Worm (Caenorhabditis elegans) whole organism, L3 larva: ENCODE data around the gene F17C11.22.
A peak's percentile ranks its signal among the peaks of the same experiment; 100 is the strongest.

Experiments used
- R02D3.7 ChIP-seq: fragments of 150-350 bp; optimal IDR thresholded peaks from 2 replicates; lab custom pipeline; 2014; ENCODE audit warnings: missing biosample characterization, missing genetic modification characterization
- ZK546.5 ChIP-seq: sonication (generic microtip); optimal IDR thresholded peaks from 2 replicates; lab custom pipeline; 2017; ENCODE audit warnings: missing biosample characterization, missing genetic modification characterization
- aly-2 ChIP-seq: fragments of 150-350 bp; optimal IDR thresholded peaks from 2 replicates; lab custom pipeline; 2014; ENCODE audit warnings: missing biosample characterization, missing genetic modification characterization
- ama-1 ChIP-seq: fragments of 150-350 bp; optimal IDR thresholded peaks from 2 replicates; lab custom pipeline; 2018
- ceh-16 ChIP-seq: sonication (generic microtip); optimal IDR thresholded peaks from 2 replicates; lab custom pipeline; 2017; ENCODE audit warnings: missing biosample characterization, missing genetic modification characterization
- ceh-28 ChIP-seq: fragments of 150-350 bp; optimal IDR thresholded peaks from 2 replicates; lab custom pipeline; 2014; ENCODE audit warnings: missing biosample characterization, missing genetic modification reagents, missing genetic modification characterization
- ceh-82 ChIP-seq: fragments of 150-350 bp; optimal IDR thresholded peaks from 2 replicates; lab custom pipeline; 2014; ENCODE audit warnings: missing biosample characterization, missing genetic modification characterization
- ceh-9 ChIP-seq: sonication (generic microtip); optimal IDR thresholded peaks from 2 replicates; lab custom pipeline; 2018; ENCODE audit warnings: missing biosample characterization, missing genetic modification characterization
- daf-12 ChIP-seq: fragments of 150-350 bp; optimal IDR thresholded peaks from 2 replicates; lab custom pipeline; 2014; ENCODE audit warnings: missing biosample characterization, missing genetic modification reagents, missing genetic modification characterization
- egl-27 ChIP-seq: sonication (generic microtip); optimal IDR thresholded peaks from 4 replicates; lab custom pipeline; 2017; ENCODE audit warnings: missing biosample characterization, missing genetic modification reagents, missing genetic modification characterization
- elt-1 ChIP-seq: fragments of 150-350 bp; optimal IDR thresholded peaks from 2 replicates; lab custom pipeline; 2014; ENCODE audit warnings: missing biosample characterization, missing genetic modification characterization
- elt-3 ChIP-seq, 3 experiments: fragments of 150-350 bp in 1 of 3; sonication (generic microtip) in 2 of 3; optimal IDR thresholded peaks; 2 replicates in 2 of 3; 4 replicates in 1 of 3; lab custom pipeline; 2014 to 2017; ENCODE audit warnings: missing biosample characterization in 3 of 3, missing genetic modification characterization in 3 of 3
- eor-1 ChIP-seq, 2 experiments: fragments of 150-350 bp; optimal IDR thresholded peaks; 2 replicates each; lab custom pipeline; 2014 to 2018; ENCODE audit warnings: missing biosample characterization in 2 of 2, missing genetic modification characterization in 2 of 2
- fkh-10 ChIP-seq: sonication (generic microtip); optimal IDR thresholded peaks from 2 replicates; lab custom pipeline; 2017; ENCODE audit warnings: missing biosample characterization, missing genetic modification reagents, missing genetic modification characterization
- hmg-11 ChIP-seq: sonication (generic microtip); optimal IDR thresholded peaks from 2 replicates; lab custom pipeline; 2016; ENCODE audit warnings: missing genetic modification characterization, missing compliant biosample characterization
- jun-1 ChIP-seq: fragments of 150-350 bp; optimal IDR thresholded peaks from 2 replicates; lab custom pipeline; 2014; ENCODE audit warnings: missing biosample characterization, missing genetic modification reagents, missing genetic modification characterization
- lin-15B ChIP-seq: fragments of 150-350 bp; optimal IDR thresholded peaks from 2 replicates; lab custom pipeline; 2014; ENCODE audit warnings: missing biosample characterization, missing genetic modification characterization
- lin-39 ChIP-seq: fragments of 150-350 bp; optimal IDR thresholded peaks from 2 replicates; lab custom pipeline; 2018; ENCODE audit warnings: missing biosample characterization, missing genetic modification reagents, missing genetic modification characterization
- lsy-12 ChIP-seq: sonication (generic microtip); optimal IDR thresholded peaks from 2 replicates; lab custom pipeline; 2016; ENCODE audit warnings: mild to moderate bottlenecking, missing genetic modification characterization, missing compliant biosample characterization
- mdl-1 ChIP-seq: fragments of 150-350 bp; optimal IDR thresholded peaks from 2 replicates; lab custom pipeline; 2014; ENCODE audit warnings: missing biosample characterization, missing genetic modification characterization
- mml-1 ChIP-seq: fragments of 150-350 bp; sonication (generic microtip); optimal IDR thresholded peaks from 3 replicates; lab custom pipeline; 2014; ENCODE audit warnings: missing biosample characterization, missing genetic modification characterization
- nhr-23 ChIP-seq: fragments of 150-350 bp; optimal IDR thresholded peaks from 2 replicates; lab custom pipeline; 2014; ENCODE audit warnings: missing biosample characterization, missing genetic modification reagents, missing genetic modification characterization
- nhr-237 ChIP-seq: fragments of 150-350 bp; optimal IDR thresholded peaks from 2 replicates; lab custom pipeline; 2014; ENCODE audit warnings: missing biosample characterization, missing genetic modification characterization
- nhr-25 ChIP-seq: sonication (generic microtip); optimal IDR thresholded peaks from 2 replicates; lab custom pipeline; 2017; ENCODE audit warnings: missing biosample characterization, missing genetic modification characterization
- nhr-28 ChIP-seq: fragments of 150-350 bp; optimal IDR thresholded peaks from 2 replicates; lab custom pipeline; 2014; ENCODE audit warnings: missing biosample characterization, missing genetic modification characterization
- nhr-67 ChIP-seq: fragments of 150-350 bp; optimal IDR thresholded peaks from 2 replicates; lab custom pipeline; 2014; ENCODE audit warnings: missing biosample characterization, missing genetic modification characterization
- nhr-76 ChIP-seq: fragments of 150-350 bp; sonication (generic microtip); optimal IDR thresholded peaks from 5 replicates; lab custom pipeline; 2014; ENCODE audit warnings: missing biosample characterization, missing genetic modification characterization
- nhr-77 ChIP-seq: fragments of 150-350 bp; optimal IDR thresholded peaks from 2 replicates; lab custom pipeline; 2014; ENCODE audit warnings: missing biosample characterization, missing genetic modification characterization
- pqm-1 ChIP-seq: fragments of 150-350 bp; optimal IDR thresholded peaks from 2 replicates; lab custom pipeline; 2017; ENCODE audit warnings: missing biosample characterization, missing genetic modification characterization, inconsistent platforms
- sea-2 ChIP-seq: fragments of 150-350 bp; sonication (generic microtip); optimal IDR thresholded peaks from 4 replicates; lab custom pipeline; 2014; ENCODE audit warnings: missing biosample characterization, missing genetic modification reagents, missing genetic modification characterization
- snpc-4 ChIP-seq: fragments of 150-350 bp; optimal IDR thresholded peaks from 2 replicates; lab custom pipeline; 2014; ENCODE audit warnings: missing biosample characterization, missing genetic modification characterization
- tbx-2 ChIP-seq: sonication (generic microtip); optimal IDR thresholded peaks from 2 replicates; lab custom pipeline; 2016; ENCODE audit warnings: mild to moderate bottlenecking, missing genetic modification characterization, missing compliant biosample characterization
- unc-39 ChIP-seq: sonication (generic microtip); optimal IDR thresholded peaks from 4 replicates; lab custom pipeline; 2017; ENCODE audit warnings: missing biosample characterization, missing genetic modification characterization
- unc-62 ChIP-seq: fragments of 150-350 bp; sonication (generic microtip); optimal IDR thresholded peaks from 4 replicates; lab custom pipeline; 2014; ENCODE audit warnings: missing biosample characterization, missing genetic modification reagents, missing genetic modification characterization
- zag-1 ChIP-seq: fragments of 150-350 bp; optimal IDR thresholded peaks from 2 replicates; lab custom pipeline; 2014; ENCODE audit warnings: missing biosample characterization, missing genetic modification characterization
- ztf-11 ChIP-seq: fragments of 150-350 bp; optimal IDR thresholded peaks from 2 replicates; lab custom pipeline; 2014; ENCODE audit warnings: missing biosample characterization, missing genetic modification characterization
- ztf-4 ChIP-seq: fragments of 150-350 bp; optimal IDR thresholded peaks from 2 replicates; lab custom pipeline; 2014; ENCODE audit warnings: missing biosample characterization, missing genetic modification characterization

F17C11.22 gene

ce11 chrV:10949511-10949910, 20.5 kb downstream of the F17C11.22 start, which contains the start of gene col-153:
Gene col-153, plus strand, starts transcription at chrV:10949811.
- TF ChIP-seq ama-1 (lab: Kevin White, UChicago) (no peak), unc-62 (GFP tag; lab: Kevin White, UChicago) (no peak), elt-3 (tag; optimal IDR thresholded peaks at IDR 0.05; lab: Kevin White, UChicago) (no peak), snpc-4 (tag; lab: Kevin White, UChicago) (no peak), nhr-237 (tag; lab: Kevin White, UChicago) (no peak), nhr-28 (tag; lab: Kevin White, UChicago) (no peak), ceh-28 (tag; lab: Kevin White, UChicago) (no peak)

ce11 chrV:10947930-10948329, 22.0 kb downstream of the F17C11.22 start, which contains the start of gene F17C11.2:
Gene F17C11.2, plus strand, starts transcription at chrV:10948230.
- no peak for TF ChIP-seq ceh-9 (tag; lab: Kevin White, UChicago)
- TF ChIP-seq hmg-11 (tag; lab: Kevin White, UChicago): no peak
- TF ChIP-seq ceh-82 (tag; lab: Kevin White, UChicago): no peak
- TF ChIP-seq lin-15B (tag; lab: Kevin White, UChicago): no peak
- TF ChIP-seq sea-2 (GFP tag; lab: Kevin White, UChicago): no peak
- TF ChIP-seq ama-1 (lab: Kevin White, UChicago): no peak
- no peak for TF ChIP-seq ztf-4 (tag; lab: Kevin White, UChicago)
- no peak for TF ChIP-seq lin-39 (tag; lab: Kevin White, UChicago)
- no peak for TF ChIP-seq tbx-2 (tag; lab: Kevin White, UChicago)
- TF ChIP-seq mml-1 (tag; lab: Kevin White, UChicago): no peak
- TF ChIP-seq eor-1 (tag; optimal IDR thresholded peaks at IDR 0.05; lab: Kevin White, UChicago): no peak
- no peak for TF ChIP-seq ZK546.5
- TF ChIP-seq nhr-25 (tag; lab: Kevin White, UChicago): no peak
- TF ChIP-seq, all 47 proteins: peak for 0

- TF ChIP-seq fkh-10 (GFP tag; lab: Kevin White, UChicago) (no peak), nhr-23 (tag; lab: Kevin White, UChicago) (no peak), ztf-11 (tag; lab: Kevin White, UChicago) (no peak), eor-1 (tag; optimal IDR thresholded peaks at IDR 0.05; lab: Kevin White, UChicago) (no peak), unc-39 (no peak), daf-12 (tag; lab: Kevin White, UChicago) (no peak), nhr-67 (no peak)
These were observed 22.8 kb downstream of the F17C11.22 start for ce11 chrV:10947210-10947609.

ce11 chrV:10944903-10945302, 25.1 kb downstream of the F17C11.22 start:
- TF ChIP-seq snpc-4 (tag; lab: Kevin White, UChicago) (no peak), fkh-10 (GFP tag; lab: Kevin White, UChicago) (peak; percentile 74)

- TF ChIP-seq unc-39 (no peak), daf-12 (tag; lab: Kevin White, UChicago) (no peak), nhr-67 (no peak), snpc-4 (tag; lab: Kevin White, UChicago) (no peak), ceh-28 (tag; lab: Kevin White, UChicago) (no peak), ceh-82 (tag; lab: Kevin White, UChicago) (no peak)
These were observed 27.8 kb downstream of the F17C11.22 start, which contains the start of gene zip-9 for ce11 chrV:10942161-10942560. Gene zip-9, plus strand, starts transcription at chrV:10942461.

- no peak for TF ChIP-seq snpc-4 (tag; lab: Kevin White, UChicago)
- TF ChIP-seq egl-27 (tag; lab: Kevin White, UChicago): no peak
- TF ChIP-seq ceh-28 (tag; lab: Kevin White, UChicago): no peak
- no peak for TF ChIP-seq ceh-9 (tag; lab: Kevin White, UChicago)
- TF ChIP-seq ZK546.5: no peak
- TF ChIP-seq lin-15B (tag; lab: Kevin White, UChicago): no peak
- no peak for TF ChIP-seq aly-2 (tag; lab: Kevin White, UChicago)
- no peak for TF ChIP-seq ceh-82 (tag; lab: Kevin White, UChicago)
- TF ChIP-seq, all 47 proteins: peak for 0
These were observed 28.8 kb downstream of the F17C11.22 start, which contains the start of gene F17C11.26 for ce11 chrV:10941150-10941549. Gene F17C11.26, plus strand, starts transcription at chrV:10941450.

ce11 chrV:10940571-10940991, 29.4 kb downstream of the F17C11.22 start:
- peak; percentile 26 for TF ChIP-seq R02D3.7 (tag; lab: Kevin White, UChicago)
- TF ChIP-seq jun-1 (tag; lab: Kevin White, UChicago): peak; percentile 44
- no peak for TF ChIP-seq ztf-4 (tag; lab: Kevin White, UChicago)
- no peak for TF ChIP-seq lsy-12
- TF ChIP-seq ceh-28 (tag; lab: Kevin White, UChicago): peak; percentile 50
- peak; percentile 70 for TF ChIP-seq hmg-11 (tag; lab: Kevin White, UChicago)
- no peak for TF ChIP-seq ztf-11 (tag; lab: Kevin White, UChicago)
- no peak for TF ChIP-seq ceh-16
- TF ChIP-seq nhr-67: no peak
- TF ChIP-seq lin-39 (tag; lab: Kevin White, UChicago): no peak
- no peak for TF ChIP-seq elt-3 (tag; optimal IDR thresholded peaks at IDR 0.05; lab: Kevin White, UChicago)
- no peak for TF ChIP-seq mdl-1 (tag; lab: Kevin White, UChicago)
- no peak for TF ChIP-seq zag-1
- TF ChIP-seq unc-62 (GFP tag; lab: Kevin White, UChicago): peak; percentile 36
- peak; percentile 58 for TF ChIP-seq elt-1 (tag; lab: Kevin White, UChicago)
- peak; percentile 32 for TF ChIP-seq fkh-10 (GFP tag; lab: Kevin White, UChicago)
- TF ChIP-seq unc-39: no peak
- no peak for TF ChIP-seq nhr-77
- TF ChIP-seq ZK546.5: no peak
- no peak for TF ChIP-seq aly-2 (tag; lab: Kevin White, UChicago)
- no peak for TF ChIP-seq sea-2 (GFP tag; lab: Kevin White, UChicago)
- no peak for TF ChIP-seq mml-1 (tag; lab: Kevin White, UChicago)
- TF ChIP-seq nhr-76 (tag; lab: Kevin White, UChicago): peak; percentile 20
- peak; percentile 88 for TF ChIP-seq pqm-1 (tag; lab: Kevin White, UChicago)
- no peak for TF ChIP-seq nhr-28 (tag; lab: Kevin White, UChicago)
